Fruit fly (Drosophila melanogaster) whole organism, prepupa: Measurements from ENCODE around the gene Rcd2.

Source experiments
- CG10631 ChIP-seq: fragments of 200-800 bp; sonication (Bioruptor generic); optimal IDR thresholded peaks from 2 replicates; lab custom pipeline; 2016; ENCODE audit warnings: missing biosample characterization, missing genetic modification characterization
- CG11294 ChIP-seq: fragments of 200-800 bp; sonication (Bioruptor generic); IDR thresholded peaks from 2 replicates; pipeline ENCODE4 v1.3.6; 2022; ENCODE audit warnings: missing biosample characterization, missing genetic modification characterization
- CG11762 ChIP-seq: fragments of 200-800 bp; sonication (Bioruptor generic); optimal IDR thresholded peaks from 3 replicates; lab custom pipeline; 2016; ENCODE audit warnings: missing biosample characterization, missing genetic modification characterization; ENCODE audit not compliant: insufficient read depth
- CG15336 ChIP-seq: fragments of 200-800 bp; sonication (Bioruptor generic); IDR thresholded peaks from 2 replicates; pipeline ENCODE4 v1.3.6; 2022; ENCODE audit warnings: missing biosample characterization, missing genetic modification characterization
- CG1621 ChIP-seq: fragments of 200-800 bp; sonication (Bioruptor generic); optimal IDR thresholded peaks from 3 replicates; lab custom pipeline; 2018; ENCODE audit warnings: missing biosample characterization, mild to moderate bottlenecking, missing genetic modification characterization
- CG16779 ChIP-seq: fragments of 200-800 bp; sonication (Bioruptor generic); optimal IDR thresholded peaks from 3 replicates; lab custom pipeline; 2017; ENCODE audit warnings: missing biosample characterization, mild to moderate bottlenecking, missing genetic modification characterization
- CG3032 ChIP-seq: fragments of 200-800 bp; optimal IDR thresholded peaks from 2 replicates; lab custom pipeline; 2019; ENCODE audit warnings: missing biosample characterization, mild to moderate bottlenecking, missing genetic modification characterization, moderate library complexity
- CG31627 ChIP-seq: fragments of 200-800 bp; sonication (Bioruptor generic); optimal IDR thresholded peaks from 3 replicates; lab custom pipeline; 2016; ENCODE audit warnings: missing biosample characterization, missing genetic modification characterization
- CG32006 ChIP-seq: fragments of 200-800 bp; sonication (Bioruptor generic); optimal IDR thresholded peaks from 3 replicates; lab custom pipeline; 2017; ENCODE audit warnings: missing biosample characterization, mild to moderate bottlenecking, missing genetic modification characterization
- CG34406 ChIP-seq: fragments of 200-800 bp; sonication (Bioruptor generic); optimal IDR thresholded peaks from 3 replicates; lab custom pipeline; 2016; ENCODE audit warnings: missing biosample characterization, missing genetic modification characterization
- CG3919 ChIP-seq: fragments of 200-800 bp; sonication (Bioruptor generic); optimal IDR thresholded peaks from 3 replicates; lab custom pipeline; 2016; ENCODE audit warnings: missing biosample characterization, missing genetic modification characterization
- CG4318 ChIP-seq: fragments of 200-800 bp; sonication (Bioruptor generic); optimal IDR thresholded peaks from 3 replicates; lab custom pipeline; 2017; ENCODE audit warnings: missing biosample characterization, mild to moderate bottlenecking, missing genetic modification characterization
- CG6276 ChIP-seq: fragments of 200-800 bp; sonication (Bioruptor generic); optimal IDR thresholded peaks from 2 replicates; lab custom pipeline; 2017; ENCODE audit warnings: missing biosample characterization, mild to moderate bottlenecking, missing genetic modification characterization
- CG6808 ChIP-seq: fragments of 200-800 bp; sonication (Bioruptor generic); optimal IDR thresholded peaks from 3 replicates; lab custom pipeline; 2017; ENCODE audit warnings: missing biosample characterization, missing genetic modification characterization, mild to moderate bottlenecking, moderate library complexity, missing genetic modification reagents
- CG7368 ChIP-seq: fragments of 200-800 bp; sonication (Bioruptor generic); optimal IDR thresholded peaks from 3 replicates; lab custom pipeline; 2016; ENCODE audit warnings: missing biosample characterization, missing genetic modification characterization
- CG8119 ChIP-seq: fragments of 200-800 bp; sonication (Bioruptor generic); IDR thresholded peaks from 3 replicates; pipeline ENCODE4 v1.3.6; 2022; ENCODE audit warnings: missing biosample characterization, missing genetic modification characterization
- CG8319 ChIP-seq: fragments of 200-800 bp; sonication (Bioruptor generic); optimal IDR thresholded peaks from 3 replicates; lab custom pipeline; 2016; ENCODE audit warnings: missing biosample characterization, missing genetic modification characterization
- CG8632 ChIP-seq: fragments of 200-800 bp; sonication (Bioruptor generic); optimal IDR thresholded peaks from 3 replicates; lab custom pipeline; 2016; ENCODE audit warnings: missing biosample characterization, missing genetic modification characterization
- CG9139 ChIP-seq: fragments of 200-800 bp; sonication (Bioruptor generic); optimal IDR thresholded peaks from 3 replicates; lab custom pipeline; 2017; ENCODE audit warnings: missing biosample characterization, mild to moderate bottlenecking, missing genetic modification characterization
- Eip75B ChIP-seq: fragments of 200-800 bp; sonication (Bioruptor generic); optimal IDR thresholded peaks from 3 replicates; lab custom pipeline; 2016; ENCODE audit warnings: missing biosample characterization, missing genetic modification characterization
- Eip78C ChIP-seq: fragments of 200-800 bp; sonication (Bioruptor generic); peaks from one replicate; lab custom pipeline; 2016; ENCODE audit warnings: missing biosample characterization, missing genetic modification characterization
- Eip93F ChIP-seq: fragments of 200-800 bp; sonication (Bioruptor generic); optimal IDR thresholded peaks from 2 replicates; lab custom pipeline; 2016; ENCODE audit warnings: missing biosample characterization, mild to moderate bottlenecking, missing genetic modification characterization
- Ets21C ChIP-seq: fragments of 200-800 bp; sonication (Bioruptor generic); optimal IDR thresholded peaks from 3 replicates; lab custom pipeline; 2016; ENCODE audit warnings: missing biosample characterization, missing genetic modification characterization
- Ets96B ChIP-seq: fragments of 200-800 bp; optimal IDR thresholded peaks from 2 replicates; lab custom pipeline; 2019; ENCODE audit warnings: missing biosample characterization, mild to moderate bottlenecking, missing genetic modification characterization, moderate library complexity
- Gug ChIP-seq: fragments of 200-800 bp; sonication (Bioruptor generic); IDR thresholded peaks from 2 replicates; pipeline ENCODE4 v1.3.6; 2022; ENCODE audit warnings: missing biosample characterization, missing genetic modification characterization
- Hr38 ChIP-seq: sonication (Bioruptor generic); optimal IDR thresholded peaks from 2 replicates; lab custom pipeline; 2016; ENCODE audit warnings: missing biosample characterization, missing genetic modification characterization
- Hr39 ChIP-seq: fragments of 200-800 bp; sonication (Bioruptor generic); optimal IDR thresholded peaks from 2 replicates; lab custom pipeline; 2016; ENCODE audit warnings: missing biosample characterization, missing genetic modification characterization
- Hr4 ChIP-seq: fragments of 200-800 bp; sonication (Bioruptor generic); optimal IDR thresholded peaks from 3 replicates; lab custom pipeline; 2016; ENCODE audit warnings: missing biosample characterization, missing genetic modification characterization
- Lpt ChIP-seq: fragments of 200-800 bp; sonication (Bioruptor generic); optimal IDR thresholded peaks from 3 replicates; lab custom pipeline; 2016; ENCODE audit warnings: missing biosample characterization, missing genetic modification characterization
- Met ChIP-seq: fragments of 200-800 bp; sonication (Bioruptor generic); optimal IDR thresholded peaks from 3 replicates; lab custom pipeline; 2016; ENCODE audit warnings: missing biosample characterization, missing genetic modification characterization
- OdsH ChIP-seq: fragments of 200-800 bp; sonication (Bioruptor generic); optimal IDR thresholded peaks from 3 replicates; lab custom pipeline; 2016; ENCODE audit warnings: missing biosample characterization, missing genetic modification characterization
- Smox ChIP-seq: fragments of 200-800 bp; sonication (Bioruptor generic); optimal IDR thresholded peaks from 3 replicates; lab custom pipeline; 2016; ENCODE audit warnings: missing biosample characterization, missing genetic modification characterization
- Sox102F ChIP-seq: fragments of 200-800 bp; sonication (Bioruptor generic); optimal IDR thresholded peaks from 2 replicates; lab custom pipeline; 2016; ENCODE audit warnings: missing biosample characterization, mild to moderate bottlenecking, missing genetic modification characterization
- Sox14 ChIP-seq: fragments of 200-800 bp; sonication (Bioruptor generic); optimal IDR thresholded peaks from 3 replicates; lab custom pipeline; 2016; ENCODE audit warnings: missing biosample characterization, missing genetic modification characterization
- Sox15 ChIP-seq: fragments of 200-800 bp; sonication (Bioruptor generic); optimal IDR thresholded peaks from 3 replicates; lab custom pipeline; 2016; ENCODE audit warnings: missing biosample characterization, missing genetic modification characterization
- achi ChIP-seq: fragments of 200-800 bp; sonication (Bioruptor generic); optimal IDR thresholded peaks from 3 replicates; lab custom pipeline; 2016; ENCODE audit warnings: missing biosample characterization, missing genetic modification characterization
- acj6 ChIP-seq: fragments of 200-800 bp; sonication (Bioruptor generic); optimal IDR thresholded peaks from 3 replicates; lab custom pipeline; 2016; ENCODE audit warnings: missing biosample characterization, missing genetic modification characterization
- cyc ChIP-seq: fragments of 200-800 bp; sonication (Bioruptor generic); optimal IDR thresholded peaks from 3 replicates; lab custom pipeline; 2016; ENCODE audit warnings: missing biosample characterization, missing genetic modification characterization
- dac ChIP-seq: fragments of 200-800 bp; sonication (Bioruptor generic); optimal IDR thresholded peaks from 2 replicates; lab custom pipeline; 2017; ENCODE audit warnings: missing biosample characterization, mild to moderate bottlenecking, missing genetic modification characterization
- dsx ChIP-seq: fragments of 200-800 bp; optimal IDR thresholded peaks from 3 replicates; lab custom pipeline; 2019; ENCODE audit warnings: missing biosample characterization, mild to moderate bottlenecking, missing genetic modification characterization, moderate library complexity; ENCODE audit not compliant: poor library complexity, severe bottlenecking
- eg ChIP-seq: fragments of 200-800 bp; sonication (Bioruptor generic); IDR thresholded peaks from 3 replicates; pipeline ENCODE4 v1.3.6; 2022; ENCODE audit warnings: missing biosample characterization, missing genetic modification characterization
- esn ChIP-seq: fragments of 200-800 bp; sonication (Bioruptor generic); optimal IDR thresholded peaks from 2 replicates; lab custom pipeline; 2016; ENCODE audit warnings: missing biosample characterization, mild to moderate bottlenecking, missing genetic modification characterization, moderate library complexity
- fd85E ChIP-seq: fragments of 200-800 bp; sonication (Bioruptor generic); optimal IDR thresholded peaks from 3 replicates; lab custom pipeline; 2016; ENCODE audit warnings: missing biosample characterization, missing genetic modification characterization
- fkh ChIP-seq: fragments of 200-800 bp; sonication (Bioruptor generic); optimal IDR thresholded peaks from 3 replicates; lab custom pipeline; 2017; ENCODE audit warnings: missing biosample characterization, mild to moderate bottlenecking, missing genetic modification characterization, moderate library complexity
- lz ChIP-seq: fragments of 200-800 bp; sonication (Bioruptor generic); optimal IDR thresholded peaks from 3 replicates; lab custom pipeline; 2016; ENCODE audit warnings: missing biosample characterization, missing genetic modification characterization
- net ChIP-seq: fragments of 200-800 bp; sonication (Bioruptor generic); optimal IDR thresholded peaks from 3 replicates; lab custom pipeline; 2016; ENCODE audit warnings: missing biosample characterization, missing genetic modification characterization
- pdm3 ChIP-seq: fragments of 200-800 bp; sonication (Bioruptor generic); optimal IDR thresholded peaks from 3 replicates; lab custom pipeline; 2016; ENCODE audit warnings: missing biosample characterization, missing genetic modification characterization
- salr ChIP-seq, 2 experiments: fragments of 200-800 bp; sonication (Bioruptor generic); optimal IDR thresholded peaks; 3 replicates each; lab custom pipeline; 2016 to 2018; ENCODE audit warnings: missing biosample characterization in 2 of 2, missing genetic modification characterization in 2 of 2, mild to moderate bottlenecking in 1 of 2
- spab ChIP-seq: fragments of 200-800 bp; sonication (Bioruptor generic); optimal IDR thresholded peaks from 2 replicates; lab custom pipeline; 2017; ENCODE audit warnings: missing biosample characterization, mild to moderate bottlenecking, missing genetic modification characterization, missing genetic modification reagents
- svp ChIP-seq: fragments of 200-800 bp; sonication (Bioruptor generic); peaks from one replicate; lab custom pipeline; 2016; ENCODE audit warnings: missing biosample characterization, missing genetic modification characterization
- topi ChIP-seq: fragments of 200-800 bp; sonication (Bioruptor generic); optimal IDR thresholded peaks from 3 replicates; lab custom pipeline; 2016; ENCODE audit warnings: missing biosample characterization, missing genetic modification characterization

Rcd2 gene

dm6 chr3L:20509121-20509934 lies 30.9 kb downstream of the Rcd2 start:
- TF ChIP-seq cyc (peak; percentile 71), Sox102F (GFP tag; lab: Kevin White, UChicago) (peak; percentile 82), fd85E (GFP tag; lab: Kevin White, UChicago) (no peak), salr (GFP tag; optimal IDR thresholded peaks at IDR 0.05; lab: Kevin White, UChicago) (peak in 1 of 2 experiments; percentile 84), CG6808 (GFP tag; lab: Kevin White, UChicago) (peak; percentile 86), CG8119 (GFP tag; lab: Robert Waterston, UW) (peak; percentile 74; the same call in 2 of the 3 replicates), Gug (GFP tag; lab: Robert Waterston, UW) (peak; percentile 23; the same call in 1 of the 2 replicates), Sox14 (GFP tag; lab: Kevin White, UChicago) (peak; percentile 86), svp (peak; percentile 93), Eip93F (peak; percentile 45), spab (GFP tag; lab: Kevin White, UChicago) (peak; percentile 74), Hr39 (peak; percentile 72), Met (GFP tag; lab: Kevin White, UChicago) (peak; percentile 82), CG15336 (peak; percentile 70), lz (peak; percentile 82), CG31627 (peak; percentile 81), achi (GFP tag; lab: Kevin White, UChicago) (peak; percentile 78), CG4318 (GFP tag; lab: Kevin White, UChicago) (peak; percentile 67), fkh (GFP tag; lab: Kevin White, UChicago) (peak; percentile 71), Lpt (GFP tag; lab: Kevin White, UChicago) (peak; percentile 67), CG3919 (GFP tag; lab: Kevin White, UChicago) (peak; percentile 75), CG3032 (tag; lab: Kevin White, UChicago) (peak; percentile 78), net (GFP tag; lab: Kevin White, UChicago) (peak; percentile 84), esn (GFP tag; lab: Kevin White, UChicago) (peak; percentile 90), CG34406 (peak; percentile 78), CG8319 (GFP tag; lab: Kevin White, UChicago) (peak; percentile 60), Hr38 (GFP tag; lab: Kevin White, UChicago) (no peak), CG10631 (GFP tag; lab: Kevin White, UChicago) (peak; percentile 63), Hr4 (peak; percentile 84), Sox15 (GFP tag; lab: Kevin White, UChicago) (peak; percentile 63), acj6 (peak; percentile 75), Ets96B (tag; lab: Kevin White, UChicago) (peak; percentile 69), CG16779 (tag; lab: Kevin White, UChicago) (peak; percentile 82), Eip78C (GFP tag; lab: Kevin White, UChicago) (peak; percentile 96), Smox (GFP tag; lab: Kevin White, UChicago) (peak; percentile 81), CG11762 (GFP tag; lab: Kevin White, UChicago) (peak; percentile 55), pdm3 (GFP tag; lab: Kevin White, UChicago) (peak; percentile 81), CG1621 (peak; percentile 48), Ets21C (GFP tag; lab: Kevin White, UChicago) (peak; percentile 58), OdsH (GFP tag; lab: Kevin White, UChicago) (peak; percentile 74), Eip75B (GFP tag; lab: Kevin White, UChicago) (peak; percentile 85), dac (GFP tag; lab: Kevin White, UChicago) (peak; percentile 50), dsx (GFP tag; lab: Kevin White, UChicago) (peak; percentile 71), topi (GFP tag; lab: Kevin White, UChicago) (peak; percentile 89), CG6276 (peak; percentile 82), CG11294 (GFP tag; lab: Robert Waterston, UW) (no peak), eg (GFP tag; lab: Robert Waterston, UW) (peak; percentile 24; the same call in 1 of the 3 replicates), CG7368 (GFP tag; lab: Kevin White, UChicago) (peak; percentile 50), CG9139 (GFP tag; lab: Kevin White, UChicago) (peak; percentile 59), CG32006 (GFP tag; lab: Kevin White, UChicago) (peak; percentile 91), CG8632 (GFP tag; lab: Kevin White, UChicago) (peak; percentile 72)
